Worm (Caenorhabditis elegans) whole organism, L3 larva: ENCODE results near the gene mboa-7.
A peak's percentile ranks its signal among the peaks of the same experiment; 100 is the strongest.

ENCODE experiments used
- R02D3.7 ChIP-seq: fragments of 150-350 bp; optimal IDR thresholded peaks from 2 replicates; lab custom pipeline; 2014; ENCODE audit warnings: missing biosample characterization, missing genetic modification characterization
- aly-2 ChIP-seq: fragments of 150-350 bp; optimal IDR thresholded peaks from 2 replicates; lab custom pipeline; 2014; ENCODE audit warnings: missing biosample characterization, missing genetic modification characterization
- ama-1 ChIP-seq: fragments of 150-350 bp; optimal IDR thresholded peaks from 2 replicates; lab custom pipeline; 2018
- ceh-16 ChIP-seq: sonication (generic microtip); optimal IDR thresholded peaks from 2 replicates; lab custom pipeline; 2017; ENCODE audit warnings: missing biosample characterization, missing genetic modification characterization
- ceh-28 ChIP-seq: fragments of 150-350 bp; optimal IDR thresholded peaks from 2 replicates; lab custom pipeline; 2014; ENCODE audit warnings: missing biosample characterization, missing genetic modification reagents, missing genetic modification characterization
- ceh-9 ChIP-seq: sonication (generic microtip); optimal IDR thresholded peaks from 2 replicates; lab custom pipeline; 2018; ENCODE audit warnings: missing biosample characterization, missing genetic modification characterization
- daf-12 ChIP-seq: fragments of 150-350 bp; optimal IDR thresholded peaks from 2 replicates; lab custom pipeline; 2014; ENCODE audit warnings: missing biosample characterization, missing genetic modification reagents, missing genetic modification characterization
- egl-27 ChIP-seq: sonication (generic microtip); optimal IDR thresholded peaks from 4 replicates; lab custom pipeline; 2017; ENCODE audit warnings: missing biosample characterization, missing genetic modification reagents, missing genetic modification characterization
- egl-5 ChIP-seq: fragments of 150-350 bp; optimal IDR thresholded peaks from 2 replicates; lab custom pipeline; 2017; ENCODE audit warnings: missing biosample characterization, missing genetic modification reagents, missing genetic modification characterization, inconsistent platforms
- elt-1 ChIP-seq: fragments of 150-350 bp; optimal IDR thresholded peaks from 2 replicates; lab custom pipeline; 2014; ENCODE audit warnings: missing biosample characterization, missing genetic modification characterization
- elt-2 ChIP-seq: sonication (generic microtip); optimal IDR thresholded peaks from 2 replicates; lab custom pipeline; 2016; ENCODE audit warnings: missing genetic modification reagents, mild to moderate bottlenecking, missing genetic modification characterization, missing compliant biosample characterization
- elt-3 ChIP-seq, 3 experiments: fragments of 150-350 bp in 1 of 3; sonication (generic microtip) in 2 of 3; optimal IDR thresholded peaks; 2 replicates in 2 of 3; 4 replicates in 1 of 3; lab custom pipeline; 2014 to 2017; ENCODE audit warnings: missing biosample characterization in 3 of 3, missing genetic modification characterization in 3 of 3
- eor-1 ChIP-seq, 2 experiments: fragments of 150-350 bp; optimal IDR thresholded peaks; 2 replicates each; lab custom pipeline; 2014 to 2018; ENCODE audit warnings: missing biosample characterization in 2 of 2, missing genetic modification characterization in 2 of 2
- fkh-10 ChIP-seq: sonication (generic microtip); optimal IDR thresholded peaks from 2 replicates; lab custom pipeline; 2017; ENCODE audit warnings: missing biosample characterization, missing genetic modification reagents, missing genetic modification characterization
- fkh-2 ChIP-seq: fragments of 150-350 bp; optimal IDR thresholded peaks from 2 replicates; lab custom pipeline; 2014; ENCODE audit warnings: missing biosample characterization, missing genetic modification reagents, missing genetic modification characterization
- fos-1 ChIP-seq: fragments of 150-350 bp; optimal IDR thresholded peaks from 2 replicates; lab custom pipeline; 2014; ENCODE audit warnings: missing biosample characterization, missing genetic modification characterization
- hmg-11 ChIP-seq: sonication (generic microtip); optimal IDR thresholded peaks from 2 replicates; lab custom pipeline; 2016; ENCODE audit warnings: missing genetic modification characterization, missing compliant biosample characterization
- jun-1 ChIP-seq: fragments of 150-350 bp; optimal IDR thresholded peaks from 2 replicates; lab custom pipeline; 2014; ENCODE audit warnings: missing biosample characterization, missing genetic modification reagents, missing genetic modification characterization
- lin-15B ChIP-seq: fragments of 150-350 bp; optimal IDR thresholded peaks from 2 replicates; lab custom pipeline; 2014; ENCODE audit warnings: missing biosample characterization, missing genetic modification characterization
- lin-39 ChIP-seq: fragments of 150-350 bp; optimal IDR thresholded peaks from 2 replicates; lab custom pipeline; 2018; ENCODE audit warnings: missing biosample characterization, missing genetic modification reagents, missing genetic modification characterization
- lsy-12 ChIP-seq: sonication (generic microtip); optimal IDR thresholded peaks from 2 replicates; lab custom pipeline; 2016; ENCODE audit warnings: mild to moderate bottlenecking, missing genetic modification characterization, missing compliant biosample characterization
- mdl-1 ChIP-seq: fragments of 150-350 bp; optimal IDR thresholded peaks from 2 replicates; lab custom pipeline; 2014; ENCODE audit warnings: missing biosample characterization, missing genetic modification characterization
- mml-1 ChIP-seq: fragments of 150-350 bp; sonication (generic microtip); optimal IDR thresholded peaks from 3 replicates; lab custom pipeline; 2014; ENCODE audit warnings: missing biosample characterization, missing genetic modification characterization
- nfya-1 ChIP-seq: sonication (generic microtip); optimal IDR thresholded peaks from 2 replicates; lab custom pipeline; 2017; ENCODE audit warnings: missing genetic modification characterization, mild to moderate bottlenecking, missing compliant biosample characterization, antibody characterized with exemption, moderate library complexity; ENCODE audit not compliant: insufficient read depth
- nhr-11 ChIP-seq: fragments of 150-350 bp; optimal IDR thresholded peaks from 2 replicates; lab custom pipeline; 2014; ENCODE audit warnings: missing biosample characterization, missing genetic modification characterization
- nhr-12 ChIP-seq: fragments of 150-350 bp; optimal IDR thresholded peaks from 2 replicates; lab custom pipeline; 2014; ENCODE audit warnings: missing biosample characterization, missing genetic modification characterization
- nhr-23 ChIP-seq: fragments of 150-350 bp; optimal IDR thresholded peaks from 2 replicates; lab custom pipeline; 2014; ENCODE audit warnings: missing biosample characterization, missing genetic modification reagents, missing genetic modification characterization
- nhr-237 ChIP-seq: fragments of 150-350 bp; optimal IDR thresholded peaks from 2 replicates; lab custom pipeline; 2014; ENCODE audit warnings: missing biosample characterization, missing genetic modification characterization
- nhr-25 ChIP-seq: sonication (generic microtip); optimal IDR thresholded peaks from 2 replicates; lab custom pipeline; 2017; ENCODE audit warnings: missing biosample characterization, missing genetic modification characterization
- nhr-28 ChIP-seq: fragments of 150-350 bp; optimal IDR thresholded peaks from 2 replicates; lab custom pipeline; 2014; ENCODE audit warnings: missing biosample characterization, missing genetic modification characterization
- nhr-43 ChIP-seq: sonication (generic microtip); optimal IDR thresholded peaks from 2 replicates; lab custom pipeline; 2016; ENCODE audit warnings: mild to moderate bottlenecking, missing genetic modification characterization, missing compliant biosample characterization; ENCODE audit not compliant: poor library complexity, severe bottlenecking
- nhr-67 ChIP-seq: fragments of 150-350 bp; optimal IDR thresholded peaks from 2 replicates; lab custom pipeline; 2014; ENCODE audit warnings: missing biosample characterization, missing genetic modification characterization
- nhr-76 ChIP-seq: fragments of 150-350 bp; sonication (generic microtip); optimal IDR thresholded peaks from 5 replicates; lab custom pipeline; 2014; ENCODE audit warnings: missing biosample characterization, missing genetic modification characterization
- pha-4 ChIP-seq: fragments of 150-350 bp; optimal IDR thresholded peaks from 2 replicates; lab custom pipeline; 2014; ENCODE audit warnings: missing biosample characterization, missing genetic modification reagents, missing genetic modification characterization
- pqm-1 ChIP-seq: fragments of 150-350 bp; optimal IDR thresholded peaks from 2 replicates; lab custom pipeline; 2017; ENCODE audit warnings: missing biosample characterization, missing genetic modification characterization, inconsistent platforms
- sea-2 ChIP-seq: fragments of 150-350 bp; sonication (generic microtip); optimal IDR thresholded peaks from 4 replicates; lab custom pipeline; 2014; ENCODE audit warnings: missing biosample characterization, missing genetic modification reagents, missing genetic modification characterization
- skn-1 ChIP-seq: fragments of 150-350 bp; optimal IDR thresholded peaks from 2 replicates; lab custom pipeline; 2014; ENCODE audit warnings: missing biosample characterization, missing genetic modification characterization
- snpc-4 ChIP-seq: fragments of 150-350 bp; optimal IDR thresholded peaks from 2 replicates; lab custom pipeline; 2014; ENCODE audit warnings: missing biosample characterization, missing genetic modification characterization
- tbx-2 ChIP-seq: sonication (generic microtip); optimal IDR thresholded peaks from 2 replicates; lab custom pipeline; 2016; ENCODE audit warnings: mild to moderate bottlenecking, missing genetic modification characterization, missing compliant biosample characterization
- unc-39 ChIP-seq: sonication (generic microtip); optimal IDR thresholded peaks from 4 replicates; lab custom pipeline; 2017; ENCODE audit warnings: missing biosample characterization, missing genetic modification characterization
- unc-62 ChIP-seq: fragments of 150-350 bp; sonication (generic microtip); optimal IDR thresholded peaks from 4 replicates; lab custom pipeline; 2014; ENCODE audit warnings: missing biosample characterization, missing genetic modification reagents, missing genetic modification characterization
- zag-1 ChIP-seq: fragments of 150-350 bp; optimal IDR thresholded peaks from 2 replicates; lab custom pipeline; 2014; ENCODE audit warnings: missing biosample characterization, missing genetic modification characterization
- ztf-11 ChIP-seq: fragments of 150-350 bp; optimal IDR thresholded peaks from 2 replicates; lab custom pipeline; 2014; ENCODE audit warnings: missing biosample characterization, missing genetic modification characterization
- ztf-4 ChIP-seq: fragments of 150-350 bp; optimal IDR thresholded peaks from 2 replicates; lab custom pipeline; 2014; ENCODE audit warnings: missing biosample characterization, missing genetic modification characterization

mboa-7 gene

ce11 chrX:10556764-10557163, 32.4 kb upstream of the mboa-7 start:
- no peak for TF ChIP-seq nhr-11 (tag; lab: Kevin White, UChicago)
- no peak for TF ChIP-seq pqm-1
- TF ChIP-seq eor-1 (tag; optimal IDR thresholded peaks at IDR 0.05; lab: Kevin White, UChicago): no peak
- no peak for TF ChIP-seq elt-1
- TF ChIP-seq nhr-43: no peak
- TF ChIP-seq nhr-76 (tag; lab: Kevin White, UChicago): no peak
- TF ChIP-seq mml-1 (tag; lab: Kevin White, UChicago): no peak
- no peak for TF ChIP-seq zag-1
- no peak for TF ChIP-seq R02D3.7 (tag; lab: Kevin White, UChicago)
- TF ChIP-seq ztf-4 (tag; lab: Kevin White, UChicago): no peak
- no peak for TF ChIP-seq daf-12
- TF ChIP-seq pha-4: no peak
- TF ChIP-seq nhr-28: no peak
- no peak for TF ChIP-seq jun-1 (tag; lab: Kevin White, UChicago)

- TF ChIP-seq unc-39: no peak
- TF ChIP-seq tbx-2 (tag; lab: Kevin White, UChicago): peak; percentile 57
- TF ChIP-seq ceh-9 (tag; lab: Kevin White, UChicago): no peak
- TF ChIP-seq pha-4: peak; percentile 68
- no peak for TF ChIP-seq nhr-67 (tag; lab: Kevin White, UChicago)
- peak; percentile 34 for TF ChIP-seq elt-2 (tag; lab: Kevin White, UChicago)
- TF ChIP-seq nhr-43: no peak
- no peak for TF ChIP-seq nhr-237
- no peak for TF ChIP-seq sea-2 (GFP tag; lab: Kevin White, UChicago)
- peak; percentile 35 for TF ChIP-seq jun-1 (tag; lab: Kevin White, UChicago)
- no peak for TF ChIP-seq snpc-4 (tag; lab: Kevin White, UChicago)
- no peak for TF ChIP-seq ceh-16 (tag; lab: Kevin White, UChicago)
- peak; percentile 85 for TF ChIP-seq fkh-10
- TF ChIP-seq nhr-11 (tag; lab: Kevin White, UChicago): peak; percentile 47
- TF ChIP-seq egl-5 (tag; lab: Kevin White, UChicago): peak; percentile 6
- TF ChIP-seq hmg-11: peak; percentile 95
- no peak for TF ChIP-seq elt-1
- TF ChIP-seq lsy-12 (tag; lab: Kevin White, UChicago): peak; percentile 30
- peak; percentile 19 for TF ChIP-seq R02D3.7 (tag; lab: Kevin White, UChicago)
- TF ChIP-seq mdl-1 (tag; lab: Kevin White, UChicago): no peak
- TF ChIP-seq lin-15B: peak; percentile 55
- peak; percentile 2 for TF ChIP-seq pqm-1
- no peak for TF ChIP-seq nhr-12 (tag; lab: Kevin White, UChicago)
- TF ChIP-seq ztf-11 (tag; lab: Kevin White, UChicago): no peak
- peak; percentile 6 for TF ChIP-seq skn-1 (tag; lab: Kevin White, UChicago)
- no peak for TF ChIP-seq fos-1
- TF ChIP-seq fkh-2: no peak
- no peak for TF ChIP-seq ama-1
- TF ChIP-seq daf-12: no peak
- peak; percentile 4 for TF ChIP-seq egl-27 (tag; lab: Kevin White, UChicago)
- peak; percentile 75 for TF ChIP-seq nfya-1 (tag; lab: Kevin White, UChicago)
- TF ChIP-seq elt-3 (tag; optimal IDR thresholded peaks at IDR 0.05; lab: Kevin White, UChicago): no peak
- TF ChIP-seq ceh-28 (tag; lab: Kevin White, UChicago): peak; percentile 70
- TF ChIP-seq eor-1 (tag; optimal IDR thresholded peaks at IDR 0.05; lab: Kevin White, UChicago): no peak
- TF ChIP-seq ztf-4 (tag; lab: Kevin White, UChicago): no peak
- peak; percentile 27 for TF ChIP-seq nhr-25
- peak; percentile 79 for TF ChIP-seq unc-62
- peak; percentile 95 for TF ChIP-seq lin-39
- TF ChIP-seq nhr-28: no peak
- TF ChIP-seq nhr-76 (tag; lab: Kevin White, UChicago): no peak
- no peak for TF ChIP-seq aly-2 (tag; lab: Kevin White, UChicago)
- peak; percentile 59 for TF ChIP-seq nhr-23 (tag; lab: Kevin White, UChicago)
- TF ChIP-seq, all 47 proteins: peak for 20
These were observed 31.0 kb upstream of the mboa-7 start, which contains the start of gene syd-2 for ce11 chrX:10555189-10555964. syd-2 (minus strand) TSS chrX:10555239.
